Fruit fly (Drosophila melanogaster) whole organism, wandering third instar larva: ENCODE data around the gene CG33124.
A peak's percentile ranks its signal among the peaks of the same experiment; 100 is the strongest.

ENCODE experiments used
- Abd-B ChIP-seq: fragments of >200 bp; optimal IDR thresholded peaks from 2 replicates; lab custom pipeline; 2017; ENCODE audit warnings: missing biosample characterization, missing genetic modification characterization
- CG32264 ChIP-seq: fragments of 200-800 bp; sonication (Bioruptor generic); optimal IDR thresholded peaks from 2 replicates; lab custom pipeline; 2016; ENCODE audit warnings: missing biosample characterization, missing genetic modification characterization
- CG9705 ChIP-seq: fragments of 200-800 bp; sonication (Bioruptor generic); optimal IDR thresholded peaks from 2 replicates; lab custom pipeline; 2018; ENCODE audit warnings: missing biosample characterization, mild to moderate bottlenecking, missing genetic modification characterization
- CrebA ChIP-seq: fragments of 200-800 bp; sonication (Bioruptor generic); optimal IDR thresholded peaks from 2 replicates; lab custom pipeline; 2016; ENCODE audit warnings: missing biosample characterization, mild to moderate bottlenecking, missing genetic modification characterization, borderline replicate concordance
- Dfd ChIP-seq: fragments of >200 bp; optimal IDR thresholded peaks from 2 replicates; lab custom pipeline; 2017; ENCODE audit warnings: missing biosample characterization, missing genetic modification characterization
- Dif ChIP-seq: fragments of 200-275, 200-300 bp; sonication (Bioruptor generic); optimal IDR thresholded peaks from 2 replicates; lab custom pipeline; 2018; ENCODE audit warnings: missing biosample characterization, missing genetic modification characterization; ENCODE audit not compliant: partially characterized antibody
- GATAd ChIP-seq: sonication (Bioruptor generic); optimal IDR thresholded peaks from 2 replicates; lab custom pipeline; 2016; ENCODE audit warnings: missing biosample characterization, missing genetic modification characterization
- HLH106 ChIP-seq: fragments of 200-800 bp; optimal IDR thresholded peaks from 3 replicates; lab custom pipeline; 2019; ENCODE audit warnings: missing biosample characterization, mild to moderate bottlenecking, missing genetic modification characterization, moderate library complexity
- Hnf4 ChIP-seq: fragments of 200-800 bp; sonication (Bioruptor generic); optimal IDR thresholded peaks from 2 replicates; lab custom pipeline; 2016; ENCODE audit warnings: missing biosample characterization, mild to moderate bottlenecking, missing genetic modification characterization
- Hr78 ChIP-seq: fragments of >200 bp; optimal IDR thresholded peaks from 2 replicates; lab custom pipeline; 2017; ENCODE audit warnings: missing biosample characterization, missing genetic modification characterization
- Hr83 ChIP-seq: fragments of 200-300 bp; sonication (Bioruptor generic); optimal IDR thresholded peaks from 2 replicates; lab custom pipeline; 2016; ENCODE audit warnings: missing biosample characterization, mild to moderate bottlenecking, missing genetic modification characterization, moderate library complexity; ENCODE audit not compliant: poor library complexity, severe bottlenecking
- Jra ChIP-seq: sonication (Bioruptor generic); optimal IDR thresholded peaks from 2 replicates; lab custom pipeline; 2016; ENCODE audit warnings: missing biosample characterization, missing genetic modification characterization
- Mio ChIP-seq: sonication (Bioruptor generic); optimal IDR thresholded peaks from 2 replicates; lab custom pipeline; 2016; ENCODE audit warnings: missing biosample characterization, missing genetic modification characterization
- Myc ChIP-seq: fragments of >200 bp; optimal IDR thresholded peaks from 2 replicates; lab custom pipeline; 2017
- N ChIP-seq: fragments of >200 bp; optimal IDR thresholded peaks from 2 replicates; lab custom pipeline; 2018; ENCODE audit warnings: missing biosample characterization, missing external identifiers, missing genetic modification characterization
- OdsH ChIP-seq: fragments of 200-800 bp; sonication (Bioruptor generic); optimal IDR thresholded peaks from 2 replicates; lab custom pipeline; 2016; ENCODE audit warnings: missing biosample characterization, mild to moderate bottlenecking, missing genetic modification characterization
- Rel ChIP-seq, 2 experiments: fragments of 200-800 bp; sonication (Bioruptor generic) in 1 of 2; optimal IDR thresholded peaks; 2 replicates in 1 of 2; 3 replicates in 1 of 2; lab custom pipeline; 2016 to 2019; ENCODE audit warnings: mild to moderate bottlenecking in 2 of 2, missing biosample characterization in 2 of 2, missing genetic modification characterization in 2 of 2, moderate library complexity in 1 of 2
- Sp1 ChIP-seq: fragments of 200-800 bp; sonication (Bioruptor generic); optimal IDR thresholded peaks from 3 replicates; lab custom pipeline; 2019; ENCODE audit warnings: missing biosample characterization, mild to moderate bottlenecking, missing genetic modification characterization, moderate library complexity
- Vsx2 ChIP-seq: fragments of 200-300, 225-300 bp; sonication (Bioruptor generic); optimal IDR thresholded peaks from 2 replicates; lab custom pipeline; 2018; ENCODE audit warnings: missing biosample characterization, missing genetic modification characterization; ENCODE audit not compliant: partially characterized antibody
- br ChIP-seq: fragments of 200-800 bp; sonication (Bioruptor generic); optimal IDR thresholded peaks from 2 replicates; lab custom pipeline; 2016; ENCODE audit warnings: missing biosample characterization, missing genetic modification characterization
- brk ChIP-seq: fragments of 200-800 bp; sonication (Bioruptor generic); optimal IDR thresholded peaks from 2 replicates; lab custom pipeline; 2016; ENCODE audit warnings: missing biosample characterization, mild to moderate bottlenecking, missing genetic modification characterization
- dl ChIP-seq, 2 experiments: fragments of 175-275, 200-275 bp in 1 of 2; fragments of 200-275 bp in 1 of 2; sonication (Bioruptor generic); optimal IDR thresholded peaks; lab custom pipeline; 2018; ENCODE audit warnings: mild to moderate bottlenecking in 2 of 2, missing biosample characterization in 2 of 2, missing genetic modification characterization in 2 of 2, moderate library complexity in 2 of 2; ENCODE audit not compliant: partially characterized antibody in 2 of 2, insufficient read depth in 1 of 2
- dmrt93B ChIP-seq: fragments of 200-800 bp; sonication (Bioruptor generic); optimal IDR thresholded peaks from 2 replicates; lab custom pipeline; 2018; ENCODE audit warnings: missing biosample characterization, mild to moderate bottlenecking, missing genetic modification characterization
- dsf ChIP-seq: sonication (Bioruptor generic); optimal IDR thresholded peaks from 2 replicates; lab custom pipeline; 2016; ENCODE audit warnings: missing biosample characterization, missing genetic modification characterization, borderline replicate concordance
- ey ChIP-seq: fragments of 200-800 bp; sonication (Bioruptor generic); optimal IDR thresholded peaks from 2 replicates; lab custom pipeline; 2016; ENCODE audit warnings: missing biosample characterization, missing genetic modification characterization
- foxo ChIP-seq, 2 experiments: fragments of 200-800 bp; sonication (Bioruptor generic); optimal IDR thresholded peaks; 2 replicates in 1 of 2; 3 replicates in 1 of 2; lab custom pipeline; 2016 to 2017; ENCODE audit warnings: missing biosample characterization in 2 of 2, missing genetic modification characterization in 2 of 2
- fru ChIP-seq: fragments of 200-800 bp; sonication (Bioruptor generic); optimal IDR thresholded peaks from 3 replicates; lab custom pipeline; 2016; ENCODE audit warnings: missing biosample characterization, mild to moderate bottlenecking, missing genetic modification characterization
- h ChIP-seq: fragments of 200-800 bp; sonication (Bioruptor generic); optimal IDR thresholded peaks from 3 replicates; lab custom pipeline; 2016; ENCODE audit warnings: missing biosample characterization, mild to moderate bottlenecking, missing genetic modification characterization
- jim ChIP-seq: fragments of 175-275, 200-325 bp; sonication (Bioruptor generic); optimal IDR thresholded peaks from 2 replicates; lab custom pipeline; 2016; ENCODE audit warnings: missing biosample characterization, mild to moderate bottlenecking, missing genetic modification characterization
- lola ChIP-seq: fragments of >200 bp; optimal IDR thresholded peaks from 2 replicates; lab custom pipeline; 2017; ENCODE audit warnings: missing biosample characterization, missing genetic modification characterization
- pan ChIP-seq: fragments of >200 bp; optimal IDR thresholded peaks from 2 replicates; lab custom pipeline; 2017
- psq ChIP-seq: fragments of 200-800 bp; sonication (Bioruptor generic); optimal IDR thresholded peaks from 3 replicates; lab custom pipeline; 2017; ENCODE audit warnings: missing biosample characterization, mild to moderate bottlenecking, missing genetic modification characterization, moderate library complexity
- rgr ChIP-seq: fragments of 200-800 bp; sonication (Bioruptor generic); optimal IDR thresholded peaks from 3 replicates; lab custom pipeline; 2016; ENCODE audit warnings: missing biosample characterization, mild to moderate bottlenecking, missing genetic modification characterization
- sage ChIP-seq: fragments of 200-800 bp; sonication (Bioruptor generic); optimal IDR thresholded peaks from 2 replicates; lab custom pipeline; 2016; ENCODE audit warnings: missing biosample characterization, mild to moderate bottlenecking, missing genetic modification characterization
- sv ChIP-seq: fragments of 200-800 bp; sonication (Bioruptor generic); optimal IDR thresholded peaks from 3 replicates; lab custom pipeline; 2016; ENCODE audit warnings: missing biosample characterization, missing genetic modification characterization
- tai ChIP-seq: sonication (Bioruptor generic); optimal IDR thresholded peaks from 2 replicates; lab custom pipeline; 2016; ENCODE audit warnings: missing biosample characterization, missing genetic modification characterization
- usp ChIP-seq: fragments of >200 bp; optimal IDR thresholded peaks from 2 replicates; lab custom pipeline; 2017; ENCODE audit warnings: missing biosample characterization, missing genetic modification characterization
- woc ChIP-seq: sonication (Bioruptor generic); optimal IDR thresholded peaks from 2 replicates; lab custom pipeline; 2016; ENCODE audit warnings: missing biosample characterization, mild to moderate bottlenecking, missing genetic modification characterization

Gene CG33124

DNA sequence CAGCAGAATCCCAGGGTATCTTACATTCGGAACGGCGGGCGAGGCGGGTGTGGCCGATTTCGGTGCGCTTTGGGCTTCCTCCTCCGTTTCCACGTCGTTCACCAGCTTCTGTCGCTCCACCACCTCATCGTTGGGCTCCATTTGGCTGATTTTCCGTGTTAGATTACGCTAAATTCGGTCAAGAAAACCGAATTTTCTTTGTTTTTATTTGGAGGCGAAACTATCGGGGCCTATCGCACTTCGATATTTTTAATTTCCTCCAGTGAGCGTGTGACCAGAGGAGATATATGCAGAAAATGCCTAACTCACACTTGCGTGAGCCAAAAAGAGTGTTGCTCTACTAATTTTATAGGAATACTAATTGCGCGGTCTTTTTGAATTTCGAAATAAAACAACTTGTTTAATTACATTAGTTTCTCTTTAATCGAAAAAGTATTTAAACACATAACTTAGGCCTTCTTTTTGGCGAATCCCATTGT, 16.7 kb downstream of the CG33124 start, which contains the start of gene CG10874:
CG10874 (minus strand) TSS at position 264 of the 479 bp plus-strand sequence.
- TF ChIP-seq Vsx2 (peak; percentile 98), dl (GFP tag; optimal IDR thresholded peaks at IDR 0.05; lab: Kevin White, UChicago; ENCODE audit: insufficient read depth in 1 of 2, partially characterized antibody in 2 of 2) (peak in 1 of 2 experiments; percentile 58), Dif (GFP tag; lab: Kevin White, UChicago) (peak; percentile 89), Rel (GFP tag; optimal IDR thresholded peaks at IDR 0.05; lab: Kevin White, UChicago) (no peak), Rel (tag; optimal IDR thresholded peaks at IDR 0.05; lab: Kevin White, UChicago) (peak; percentile 30), HLH106 (tag; lab: Kevin White, UChicago) (no peak)
- TF ChIP-seq, all 38 proteins: peak for 4

DNA sequence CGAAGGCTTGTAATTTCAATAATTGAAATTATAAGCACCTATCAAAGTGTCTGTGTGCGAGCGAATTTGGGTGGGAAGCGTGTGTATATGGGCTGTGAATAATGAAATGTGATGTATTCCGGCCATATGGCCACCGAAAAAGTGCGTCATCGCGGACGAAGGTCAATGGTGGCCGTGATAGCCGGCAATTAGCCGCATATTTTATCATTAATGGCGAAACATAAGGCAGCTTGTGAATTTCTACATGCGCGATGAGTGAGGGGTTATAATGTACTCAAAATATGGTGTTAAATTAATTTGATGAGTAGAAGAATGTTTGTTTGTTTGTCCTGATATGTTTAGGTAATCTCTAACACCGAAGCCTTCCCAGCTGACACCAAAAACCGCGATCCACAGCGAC, 17.5 kb downstream of the CG33124 start:
- TF ChIP-seq Abd-B (GFP tag; lab: Kevin White, UChicago), result no peak

DNA sequence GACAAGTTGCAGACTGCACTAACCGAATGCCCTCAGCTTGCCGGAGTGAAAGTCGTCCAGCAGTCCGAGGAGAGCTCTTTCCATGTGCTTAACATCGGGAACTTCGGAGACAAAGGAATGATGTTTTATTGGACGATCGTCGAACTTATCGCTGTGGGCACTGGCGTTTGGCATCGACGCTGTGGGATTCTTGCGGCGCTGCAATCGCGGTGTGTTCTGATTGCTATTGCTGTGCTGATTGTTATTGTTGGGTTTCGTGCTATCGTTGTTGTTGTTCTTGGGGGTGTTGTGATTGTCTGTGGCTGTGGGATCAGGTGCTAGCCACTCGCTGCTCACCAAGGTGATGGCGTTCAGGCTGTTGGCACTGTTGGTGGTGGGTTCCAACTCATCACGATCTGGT, 18.2 kb downstream of the CG33124 start:
- TF ChIP-seq h (GFP tag; lab: Kevin White, UChicago) (peak; percentile 18), jim (GFP tag; lab: Kevin White, UChicago) (no peak), Rel (GFP tag; optimal IDR thresholded peaks at IDR 0.05; lab: Kevin White, UChicago) (no peak), Rel (tag; optimal IDR thresholded peaks at IDR 0.05; lab: Kevin White, UChicago) (peak; percentile 87), GATAd (GFP tag; lab: Kevin White, UChicago) (no peak), Dif (GFP tag; lab: Kevin White, UChicago) (no peak), rgr (peak; percentile 11)

DNA sequence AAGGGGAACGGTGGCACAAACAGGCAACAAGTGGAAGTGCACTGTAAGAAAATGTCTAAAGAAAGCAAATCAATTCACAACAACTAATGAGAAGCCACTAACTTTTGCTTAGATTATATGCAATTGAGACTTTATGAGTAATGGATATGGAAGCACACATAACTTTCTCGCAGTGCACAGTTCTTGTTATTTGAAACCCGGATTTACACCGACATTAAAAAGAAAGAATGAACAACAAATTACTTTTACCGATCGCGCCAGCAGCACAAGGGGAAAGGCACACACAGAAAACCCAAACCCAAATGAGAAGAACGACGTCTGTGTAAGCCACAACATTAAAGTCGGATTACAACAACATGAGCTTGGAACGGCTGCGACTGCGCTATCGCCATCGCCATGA, 19.8 kb downstream of the CG33124 start:
- TF ChIP-seq GATAd (GFP tag; lab: Kevin White, UChicago) (no peak), CG9705 (no peak), Hr78 (GFP tag; lab: Kevin White, UChicago) (no peak), dl (GFP tag; optimal IDR thresholded peaks at IDR 0.05; lab: Kevin White, UChicago; ENCODE audit: insufficient read depth in 1 of 2, partially characterized antibody in 2 of 2) (no peak), brk (GFP tag; lab: Kevin White, UChicago) (no peak), dmrt93B (GFP tag; lab: Kevin White, UChicago) (peak; percentile 48), pan (lab: Kevin White, UChicago) (no peak), Vsx2 (no peak), foxo (GFP tag; optimal IDR thresholded peaks at IDR 0.05; lab: Kevin White, UChicago) (peak in 1 of 2 experiments; percentile 73), sage (GFP tag; lab: Kevin White, UChicago) (no peak), tai (GFP tag; lab: Kevin White, UChicago) (no peak), fru (GFP tag; lab: Kevin White, UChicago) (peak; percentile 77), rgr (peak; percentile 62), Sp1 (GFP tag; lab: Kevin White, UChicago) (peak; percentile 41), Abd-B (GFP tag; lab: Kevin White, UChicago) (no peak), sv (GFP tag; lab: Kevin White, UChicago) (no peak), br (GFP tag; lab: Kevin White, UChicago) (peak; percentile 65), CrebA (GFP tag; lab: Kevin White, UChicago) (no peak), HLH106 (tag; lab: Kevin White, UChicago) (peak; percentile 70), h (GFP tag; lab: Kevin White, UChicago) (peak; percentile 75), Mio (no peak), Myc (no peak), woc (GFP tag; lab: Kevin White, UChicago) (peak; percentile 32), OdsH (GFP tag; lab: Kevin White, UChicago) (peak; percentile 62), Jra (GFP tag; lab: Kevin White, UChicago) (no peak), dsf (GFP tag; lab: Kevin White, UChicago) (no peak), N (GFP tag; lab: Kevin White, UChicago) (no peak), usp (no peak), psq (peak; percentile 59), ey (GFP tag; lab: Kevin White, UChicago) (peak; percentile 64), lola (GFP tag; lab: Kevin White, UChicago) (no peak), Hnf4 (GFP tag; lab: Kevin White, UChicago) (peak; percentile 45), Dif (GFP tag; lab: Kevin White, UChicago) (no peak), Hr83 (GFP tag; lab: Kevin White, UChicago) (no peak), Rel (GFP tag; optimal IDR thresholded peaks at IDR 0.05; lab: Kevin White, UChicago) (no peak), Rel (tag; optimal IDR thresholded peaks at IDR 0.05; lab: Kevin White, UChicago) (no peak), CG32264 (GFP tag; lab: Kevin White, UChicago) (peak; percentile 37), jim (GFP tag; lab: Kevin White, UChicago) (no peak), Dfd (no peak)
